Fruit fly (Drosophila melanogaster): Measurements from ENCODE around the gene rtp.

rtp gene

DNA sequence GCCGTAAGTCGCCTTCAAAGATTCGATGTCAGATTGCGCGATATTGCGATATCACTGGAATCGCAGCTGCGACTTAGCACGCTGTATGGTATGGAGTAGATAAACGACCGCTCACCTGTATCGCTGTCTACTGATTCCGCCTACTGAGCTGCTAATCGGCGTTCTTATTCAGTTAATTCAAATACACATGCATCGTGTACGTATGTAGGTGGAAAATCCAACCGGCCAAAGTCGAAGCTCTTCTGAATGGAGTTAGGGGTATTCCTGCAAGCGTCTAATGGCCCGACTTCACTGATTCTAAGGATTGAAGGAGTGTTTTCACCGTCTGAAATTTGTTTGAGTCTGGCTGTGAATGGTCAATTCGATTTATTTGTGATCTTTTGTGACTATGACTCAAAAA, 14.0 kb downstream of the rtp start, which contains the start of gene CG2604 (continued):
- TF ChIP-seq cad (GFP tag; optimal IDR thresholded peaks at IDR 0.05) (no peak), wek (GFP tag; optimal IDR thresholded peaks at IDR 0.05) (peak; percentile 87), nom (GFP tag; optimal IDR thresholded peaks at IDR 0.05) (peak; percentile 86), ara (GFP tag; IDR thresholded peaks at IDR 0.05) (no peak), Myb (GFP tag; optimal IDR thresholded peaks at IDR 0.05) (peak; percentile 23), cg (GFP tag; optimal IDR thresholded peaks at IDR 0.05) (peak; percentile 26), CG3995 (GFP tag; optimal IDR thresholded peaks at IDR 0.05) (peak; percentile 65), CG17802 (tag; optimal IDR thresholded peaks at IDR 0.05) (peak; percentile 55), pzg (GFP tag; optimal IDR thresholded peaks at IDR 0.05) (peak; percentile 45)

DNA sequence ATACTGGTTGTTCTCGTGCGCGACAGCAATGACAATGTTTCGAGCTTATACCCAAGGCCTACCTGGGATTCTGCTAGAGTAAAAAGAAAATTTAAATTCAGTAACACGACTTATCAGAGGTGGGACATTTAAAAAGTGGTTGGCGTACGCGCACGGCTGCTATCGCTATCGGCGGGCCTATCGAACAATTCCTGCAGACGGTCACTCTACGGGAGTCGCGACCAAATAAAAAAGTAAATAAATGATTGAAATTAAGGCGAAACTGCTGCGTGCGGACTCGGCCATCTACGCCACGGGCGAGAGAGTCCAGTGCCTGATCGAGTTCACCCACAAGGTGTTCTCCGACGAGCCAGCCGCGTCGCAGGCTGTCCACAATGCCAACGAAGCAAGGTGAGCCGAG, 17.6 kb downstream of the rtp start, which contains the start of the genes Prosbeta2R2 and CG1116:
Gene Prosbeta2R2, minus strand, starts transcription at position 63 of the 400 bp plus-strand sequence.
Gene CG1116, plus strand, starts transcription at position 192 of the 400 bp plus-strand sequence.
- TF ChIP-seq chif (GFP tag; optimal IDR thresholded peaks at IDR 0.05) (no peak), CG17328 (GFP tag; IDR thresholded peaks at IDR 0.05) (no peak), CG9817 (tag; optimal IDR thresholded peaks at IDR 0.05) (no peak), CG17186 (GFP tag; optimal IDR thresholded peaks at IDR 0.05) (peak; percentile 35), Doc3 (GFP tag; IDR thresholded peaks at IDR 0.05; ENCODE audit: partially characterized antibody) (peak; percentile 54; the same call in 1 of the 3 replicates), Sox100B (GFP tag; optimal IDR thresholded peaks at IDR 0.05) (no peak), HLHmδ (GFP tag; optimal IDR thresholded peaks at IDR 0.05) (no peak), BEAF-32 (GFP tag; optimal IDR thresholded peaks at IDR 0.05) (peak; percentile 63), chinmo (GFP tag; IDR thresholded peaks at IDR 0.05; ENCODE audit: partially characterized antibody) (peak; percentile 66; the same call in 1 of the 4 replicates), CHES-1-like (GFP tag; optimal IDR thresholded peaks at IDR 0.05) (no peak), Med (GFP tag) (peak; percentile 80), CG8089 (GFP tag; optimal IDR thresholded peaks at IDR 0.05) (no peak), MESR4 (GFP tag; optimal IDR thresholded peaks at IDR 0.05) (peak; percentile 78), CG14965 (GFP tag; optimal IDR thresholded peaks at IDR 0.05; ENCODE audit: borderline replicate concordance) (no peak), CG14860 (GFP tag; IDR thresholded peaks at IDR 0.05; ENCODE audit: partially characterized antibody) (peak; percentile 28; the same call in 1 of the 3 replicates), Sin3A (optimal IDR thresholded peaks at IDR 0.05) (peak; percentile 42), CG4730 (GFP tag; IDR thresholded peaks at IDR 0.05) (no peak), Doc2 (GFP tag; IDR thresholded peaks at IDR 0.05) (no peak), sug (tag; optimal IDR thresholded peaks at IDR 0.05) (no peak), Xrp1 (GFP tag; IDR thresholded peaks at IDR 0.05) (no peak), CG12155 (GFP tag; optimal IDR thresholded peaks at IDR 0.05) (no peak), CG12769 (tag; optimal IDR thresholded peaks at IDR 0.05) (no peak), hkb (optimal IDR thresholded peaks at IDR 0.05) (no peak), hkb (GFP tag; IDR thresholded peaks at IDR 0.05) (no peak), Bgb (GFP tag; IDR thresholded peaks at IDR 0.05; ENCODE audit: partially characterized antibody) (peak; percentile 36; the same call in 1 of the 2 replicates), Myb (GFP tag; optimal IDR thresholded peaks at IDR 0.05) (peak; percentile 73), CG4328 (GFP tag; optimal IDR thresholded peaks at IDR 0.05) (no peak), tap (tag; optimal IDR thresholded peaks at IDR 0.05) (no peak), stwl (tag; optimal IDR thresholded peaks at IDR 0.05) (peak; percentile 3), CG4617 (GFP tag; optimal IDR thresholded peaks at IDR 0.05; ENCODE audit: borderline replicate concordance) (peak; percentile 62), CG9437 (GFP tag; optimal IDR thresholded peaks at IDR 0.05) (no peak), CG10565 (GFP tag; optimal IDR thresholded peaks at IDR 0.05) (no peak), Sox102F (GFP tag; optimal IDR thresholded peaks at IDR 0.05) (no peak), CG15011 (GFP tag; optimal IDR thresholded peaks at IDR 0.05) (no peak), E2f2 (GFP tag; IDR thresholded peaks at IDR 0.05) (peak; percentile 97), CG14710 (tag; optimal IDR thresholded peaks at IDR 0.05) (no peak), CG1603 (tag; optimal IDR thresholded peaks at IDR 0.05) (peak; percentile 28), CG8359 (GFP tag; optimal IDR thresholded peaks at IDR 0.05; ENCODE audit: borderline replicate concordance) (no peak), CG4404 (GFP tag; IDR thresholded peaks at IDR 0.05) (no peak), gsb-n (tag; optimal IDR thresholded peaks at IDR 0.05) (no peak), CG13287 (GFP tag; IDR thresholded peaks at IDR 0.05; ENCODE audit: partially characterized antibody) (peak; percentile 77)
